Fruit fly (Drosophila melanogaster): ENCODE data around the gene trem.

The trem gene

DNA sequence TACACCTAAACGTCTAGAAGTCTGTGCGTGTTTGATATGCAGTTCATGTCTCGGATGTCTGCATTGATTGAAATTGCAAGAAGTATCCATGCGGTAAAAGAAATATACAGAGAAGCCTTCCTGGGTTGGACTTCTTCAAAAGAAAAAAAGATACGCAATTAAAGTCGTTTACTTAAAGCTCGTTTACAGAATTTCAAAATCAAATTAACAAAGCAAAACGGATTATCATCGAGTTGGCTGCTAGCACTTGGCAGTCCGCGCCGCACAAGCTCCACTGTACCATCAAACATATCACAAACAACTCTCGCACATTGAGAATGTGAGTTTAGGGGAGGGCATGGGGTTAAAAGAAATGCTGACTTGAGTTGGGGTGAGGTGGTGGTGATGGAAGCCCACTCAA, 32.7 kb downstream of the trem start (continued):
- TF ChIP-seq eg (GFP tag; IDR thresholded peaks at IDR 0.05): peak; percentile 77
- peak; percentile 63 for TF ChIP-seq Ets96B (tag; optimal IDR thresholded peaks at IDR 0.05)
- TF ChIP-seq Eip75B (GFP tag; optimal IDR thresholded peaks at IDR 0.05): peak; percentile 62
- no peak for TF ChIP-seq Eip93F (GFP tag; optimal IDR thresholded peaks at IDR 0.05)
- no peak for TF ChIP-seq Hr38 (GFP tag; optimal IDR thresholded peaks at IDR 0.05)
- peak; percentile 76 for TF ChIP-seq Lpt (GFP tag; optimal IDR thresholded peaks at IDR 0.05)
- peak; percentile 74 for TF ChIP-seq Gug (GFP tag; IDR thresholded peaks at IDR 0.05)
- peak; percentile 37 for TF ChIP-seq Sox15 (GFP tag; optimal IDR thresholded peaks at IDR 0.05)
- TF ChIP-seq CG6792 (GFP tag; optimal IDR thresholded peaks at IDR 0.05): peak; percentile 54
- TF ChIP-seq achi (GFP tag; optimal IDR thresholded peaks at IDR 0.05): peak; percentile 77
- TF ChIP-seq esn (GFP tag; optimal IDR thresholded peaks at IDR 0.05): peak; percentile 68
- peak; percentile 72 for TF ChIP-seq CG32006 (GFP tag; optimal IDR thresholded peaks at IDR 0.05)
- peak; percentile 76 for TF ChIP-seq OdsH (GFP tag; optimal IDR thresholded peaks at IDR 0.05)
- peak; percentile 85 for TF ChIP-seq CG6163 (GFP tag; IDR thresholded peaks at IDR 0.05)
- peak; percentile 20 to 51 for TF ChIP-seq ss (GFP tag; optimal IDR thresholded peaks at IDR 0.05)

DNA sequence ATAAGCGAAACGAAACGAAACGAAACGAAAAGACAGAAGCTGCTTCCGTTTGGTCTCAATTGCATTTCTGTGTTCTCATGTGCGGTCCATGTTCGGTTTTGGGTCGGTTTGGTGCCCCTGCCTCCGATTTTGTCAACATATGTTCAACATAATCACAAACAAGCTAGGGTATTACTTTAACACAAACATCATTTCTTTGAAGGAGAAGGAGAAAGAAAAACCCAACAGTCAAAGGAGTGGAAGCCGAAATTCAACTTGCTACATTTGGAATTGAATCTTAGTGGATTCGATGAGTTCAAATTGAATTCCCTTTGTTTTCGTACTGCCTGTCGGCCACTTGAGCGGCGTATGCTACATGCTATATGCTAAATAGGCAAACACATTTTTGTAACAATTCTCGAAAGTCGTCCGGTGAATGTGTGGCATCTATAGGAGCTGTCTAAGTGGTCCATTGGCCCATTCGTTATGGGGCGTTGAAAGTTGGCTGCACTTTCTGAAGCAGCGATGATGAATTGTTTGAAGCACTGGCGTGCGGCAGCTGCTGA, 33.5 kb downstream of the trem start:
- TF ChIP-seq CG6854 (GFP tag; optimal IDR thresholded peaks at IDR 0.05): no peak
- no peak for TF ChIP-seq fd59A (GFP tag; optimal IDR thresholded peaks at IDR 0.05)
- no peak for TF ChIP-seq Lpt (GFP tag; optimal IDR thresholded peaks at IDR 0.05)
- TF ChIP-seq Sox15 (GFP tag; optimal IDR thresholded peaks at IDR 0.05): no peak
- TF ChIP-seq Hr38 (GFP tag; optimal IDR thresholded peaks at IDR 0.05): no peak
- TF ChIP-seq CG34406 (GFP tag; optimal IDR thresholded peaks at IDR 0.05): no peak
- no peak for TF ChIP-seq CG8632 (GFP tag; optimal IDR thresholded peaks at IDR 0.05)
- no peak for TF ChIP-seq CG8319 (GFP tag; optimal IDR thresholded peaks at IDR 0.05)

DNA sequence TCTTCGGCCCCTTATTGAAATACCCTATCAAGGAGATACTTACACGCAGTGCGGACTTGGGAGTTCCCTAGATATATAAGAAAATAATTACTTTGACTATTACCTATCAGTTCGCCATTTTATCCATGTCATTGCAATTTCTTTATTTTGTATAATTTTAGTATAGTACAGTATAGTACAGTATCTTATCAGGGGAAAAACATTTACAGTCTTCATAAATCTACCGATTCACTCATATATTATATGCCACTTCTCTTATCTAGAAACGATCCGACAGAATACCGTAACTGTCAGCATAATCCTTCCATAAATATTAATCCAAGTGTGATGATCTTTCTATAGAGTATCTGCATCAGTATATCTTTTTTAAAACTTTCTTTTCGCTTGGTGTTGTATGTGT, 34.7 kb downstream of the trem start:
- TF ChIP-seq CG10631 (GFP tag; optimal IDR thresholded peaks at IDR 0.05) (peak; percentile 42), lz (GFP tag; optimal IDR thresholded peaks at IDR 0.05) (peak; percentile 7), CG10669 (GFP tag; optimal IDR thresholded peaks at IDR 0.05) (peak; percentile 1), CG6808 (GFP tag; optimal IDR thresholded peaks at IDR 0.05) (no peak), CG15336 (GFP tag; IDR thresholded peaks at IDR 0.05) (no peak; the same call in 1 of the 2 replicates), CG6276 (GFP tag; optimal IDR thresholded peaks at IDR 0.05) (peak; percentile 13), Eip78C (GFP tag) (peak; percentile 84), svp (GFP tag) (peak; percentile 17), net (GFP tag; optimal IDR thresholded peaks at IDR 0.05) (peak; percentile 30), acj6 (GFP tag; optimal IDR thresholded peaks at IDR 0.05) (peak; percentile 35), spab (GFP tag; optimal IDR thresholded peaks at IDR 0.05) (peak; percentile 9), Ets96B (tag; optimal IDR thresholded peaks at IDR 0.05) (no peak), CG8119 (GFP tag; IDR thresholded peaks at IDR 0.05) (peak; percentile 53; the same call in 2 of the 3 replicates), CG6792 (GFP tag; optimal IDR thresholded peaks at IDR 0.05) (peak; percentile 12), dac (GFP tag; optimal IDR thresholded peaks at IDR 0.05) (peak; percentile 7), salr (GFP tag; optimal IDR thresholded peaks at IDR 0.05) (peak in 1 of 2 experiments; percentile 68), Eip75B (GFP tag; optimal IDR thresholded peaks at IDR 0.05) (peak; percentile 12), Hr4 (GFP tag; optimal IDR thresholded peaks at IDR 0.05) (peak; percentile 73), CG11902 (GFP tag; optimal IDR thresholded peaks at IDR 0.05) (no peak), Lpt (GFP tag; optimal IDR thresholded peaks at IDR 0.05) (peak; percentile 44), achi (GFP tag; optimal IDR thresholded peaks at IDR 0.05) (peak; percentile 48), vri (GFP tag; optimal IDR thresholded peaks at IDR 0.05) (no peak), Met (GFP tag; optimal IDR thresholded peaks at IDR 0.05) (no peak), CG34406 (GFP tag; optimal IDR thresholded peaks at IDR 0.05) (no peak), CG4318 (GFP tag; optimal IDR thresholded peaks at IDR 0.05) (peak; percentile 65), CG3919 (GFP tag; optimal IDR thresholded peaks at IDR 0.05) (peak; percentile 31), Sox14 (GFP tag; optimal IDR thresholded peaks at IDR 0.05) (peak; percentile 14), pdm3 (GFP tag; optimal IDR thresholded peaks at IDR 0.05) (peak; percentile 60), OdsH (GFP tag; optimal IDR thresholded peaks at IDR 0.05) (peak; percentile 37), Smox (GFP tag; optimal IDR thresholded peaks at IDR 0.05) (no peak), Gug (GFP tag; IDR thresholded peaks at IDR 0.05) (no peak), eg (GFP tag; IDR thresholded peaks at IDR 0.05) (0 out of 3 replicates have a peak, but pooled peaks have one; percentile 21), CG32006 (GFP tag; optimal IDR thresholded peaks at IDR 0.05) (peak; percentile 82)

Data from whole organism, prepupa.